Worm (Caenorhabditis elegans) whole organism, L3 larva: Measurements from ENCODE around the gene Y45F10D.14.

Experiments used
- nhr-76 ChIP-seq: fragments of 150-350 bp; sonication (generic microtip); optimal IDR thresholded peaks from 5 replicates; lab custom pipeline; 2014; ENCODE audit warnings: missing biosample characterization, missing genetic modification characterization
- pha-4 ChIP-seq: fragments of 150-350 bp; optimal IDR thresholded peaks from 2 replicates; lab custom pipeline; 2014; ENCODE audit warnings: missing biosample characterization, missing genetic modification reagents, missing genetic modification characterization
- snpc-4 ChIP-seq: fragments of 150-350 bp; optimal IDR thresholded peaks from 2 replicates; lab custom pipeline; 2014; ENCODE audit warnings: missing biosample characterization, missing genetic modification characterization
- unc-62 ChIP-seq: fragments of 150-350 bp; sonication (generic microtip); optimal IDR thresholded peaks from 4 replicates; lab custom pipeline; 2014; ENCODE audit warnings: missing biosample characterization, missing genetic modification reagents, missing genetic modification characterization

ce11 chrIV:13820862-13821261, 13.2 kb upstream of the Y45F10D.14 start, which contains the start of gene Y45F10D.15:
- TF ChIP-seq nhr-76 (tag; lab: Kevin White, UChicago), result no peak
- no peak for TF ChIP-seq snpc-4
- TF ChIP-seq pha-4, result no peak
- no peak for TF ChIP-seq unc-62
